Worm (Caenorhabditis elegans): Measurements from ENCODE around the gene dmsr-12.
A peak's percentile ranks its signal among the peaks of the same experiment; 100 is the strongest.

The dmsr-12 gene

DNA sequence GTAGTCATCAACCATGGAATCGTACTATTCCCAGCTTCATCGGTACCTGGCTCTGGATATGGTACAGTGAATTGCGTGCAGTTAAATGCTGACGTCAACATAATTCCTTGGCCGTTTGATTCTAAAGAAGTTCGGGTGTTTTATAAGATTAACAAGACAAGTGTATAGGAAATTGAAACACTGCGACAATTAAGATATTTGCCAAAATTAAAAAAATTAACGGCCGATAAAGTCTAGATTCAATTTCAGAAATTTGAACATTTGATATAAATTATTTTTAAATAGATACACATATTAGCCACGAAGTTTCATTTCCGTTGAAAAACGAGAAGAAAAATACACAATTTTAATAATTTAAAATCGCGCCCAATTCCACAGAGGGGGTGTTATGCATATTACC lies at the start of gene dmsr-12:
TSS of gene dmsr-12 (minus strand) at position 101 of the 400 bp plus-strand sequence.
- TF ChIP-seq nhr-76 (tag; optimal IDR thresholded peaks at IDR 0.05) (no peak), egl-27 (tag; optimal IDR thresholded peaks at IDR 0.05) (no peak), ceh-9 (tag; optimal IDR thresholded peaks at IDR 0.05) (no peak), aly-2 (tag; optimal IDR thresholded peaks at IDR 0.05) (no peak), ama-1 (optimal IDR thresholded peaks at IDR 0.05) (no peak), nhr-77 (tag; optimal IDR thresholded peaks at IDR 0.05) (no peak), jun-1 (tag; optimal IDR thresholded peaks at IDR 0.05) (no peak), egl-5 (tag; optimal IDR thresholded peaks at IDR 0.05) (no peak), daf-12 (tag; optimal IDR thresholded peaks at IDR 0.05) (no peak), unc-62 (GFP tag; optimal IDR thresholded peaks at IDR 0.05) (no peak), elt-3 (tag; optimal IDR thresholded peaks at IDR 0.05) (no peak), fkh-10 (GFP tag; optimal IDR thresholded peaks at IDR 0.05) (no peak), unc-39 (tag; optimal IDR thresholded peaks at IDR 0.05) (no peak), nhr-67 (tag; optimal IDR thresholded peaks at IDR 0.05) (no peak), ztf-11 (tag; optimal IDR thresholded peaks at IDR 0.05) (no peak)

DNA sequence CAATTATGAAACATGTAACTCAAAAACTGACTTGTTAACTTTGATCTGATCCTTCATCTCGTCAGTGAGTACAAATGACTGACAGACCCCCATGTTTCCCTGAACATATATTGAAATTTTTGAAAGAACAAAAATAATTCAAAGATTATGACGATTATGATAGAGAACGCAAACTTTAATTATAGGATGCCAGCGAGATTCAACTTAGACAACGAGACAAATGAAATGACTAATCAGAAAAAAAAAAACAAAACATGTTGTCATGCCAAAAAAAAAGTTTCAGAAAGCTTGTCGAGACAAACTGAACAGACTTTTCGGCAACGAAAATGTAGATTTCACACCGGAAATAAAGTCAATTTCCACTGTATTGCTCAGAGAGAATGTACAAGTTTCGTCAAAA lies 48.5 kb upstream of the dmsr-12 start, which contains the start of gene gpa-10:
TSS of gene gpa-10 (minus strand) at position 101 of the 400 bp plus-strand sequence.
- TF ChIP-seq R02D3.7 (tag; optimal IDR thresholded peaks at IDR 0.05) (no peak), nhr-12 (tag; optimal IDR thresholded peaks at IDR 0.05) (no peak), nhr-77 (tag; optimal IDR thresholded peaks at IDR 0.05) (no peak), nfya-1 (tag; optimal IDR thresholded peaks at IDR 0.05; ENCODE audit: insufficient read depth) (no peak), elt-2 (tag; optimal IDR thresholded peaks at IDR 0.05) (no peak), mdl-1 (tag; optimal IDR thresholded peaks at IDR 0.05) (no peak), zag-1 (tag; optimal IDR thresholded peaks at IDR 0.05) (no peak), ztf-11 (tag; optimal IDR thresholded peaks at IDR 0.05) (no peak), nhr-25 (tag; optimal IDR thresholded peaks at IDR 0.05) (no peak), nhr-67 (tag; optimal IDR thresholded peaks at IDR 0.05) (no peak), egl-27 (tag; optimal IDR thresholded peaks at IDR 0.05) (no peak), nhr-23 (tag; optimal IDR thresholded peaks at IDR 0.05) (no peak)

DNA sequence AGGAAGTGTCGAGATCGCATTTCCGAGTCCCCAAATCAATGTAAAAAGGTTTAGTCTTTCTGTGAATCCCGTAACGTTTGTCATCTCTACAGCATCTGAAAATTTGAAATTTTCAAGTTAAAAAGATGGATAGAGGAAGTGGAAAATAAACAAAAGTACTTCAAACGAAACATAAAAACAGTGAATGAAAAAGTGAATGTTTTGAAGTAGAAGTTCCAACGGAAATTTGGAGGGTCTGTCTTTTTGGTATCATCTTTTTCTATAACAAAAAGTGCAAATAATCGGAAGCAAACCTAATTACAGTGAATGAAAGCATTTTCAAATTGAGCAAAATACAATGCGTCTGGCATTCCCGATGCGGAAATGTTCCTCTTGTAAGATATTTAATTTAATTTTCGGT lies 40.3 kb upstream of the dmsr-12 start, which contains the start of gene lgc-54:
TSS of gene lgc-54 (minus strand) at position 101 of the 400 bp plus-strand sequence.
- no peak for TF ChIP-seq skn-1 (tag; optimal IDR thresholded peaks at IDR 0.05)
- no peak for TF ChIP-seq nhr-67 (tag; optimal IDR thresholded peaks at IDR 0.05)
- no peak for TF ChIP-seq nfya-1 (tag; optimal IDR thresholded peaks at IDR 0.05; ENCODE audit: insufficient read depth)
- TF ChIP-seq nhr-28 (tag; optimal IDR thresholded peaks at IDR 0.05) = no peak
- TF ChIP-seq nhr-43 (tag; optimal IDR thresholded peaks at IDR 0.05; ENCODE audit: poor library complexity, severe bottlenecking) = no peak

DNA sequence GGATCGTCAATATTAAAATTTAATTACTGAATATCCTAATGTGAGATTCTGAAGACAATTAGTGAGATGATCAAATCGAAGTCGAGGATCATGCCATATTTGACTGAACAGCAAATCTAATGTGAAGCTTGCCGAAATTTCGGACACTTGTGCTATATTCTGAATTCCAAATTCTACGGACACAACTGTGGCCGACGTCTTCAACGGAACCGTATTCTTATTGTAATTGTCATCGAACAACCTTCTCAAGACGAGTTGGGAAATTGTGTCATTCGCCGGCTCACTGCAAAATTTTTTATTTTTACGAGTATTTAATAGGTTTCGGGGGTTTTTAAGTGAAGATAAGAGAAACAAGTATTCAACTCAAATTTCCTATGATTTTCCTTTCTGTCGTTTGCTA lies 36.2 kb upstream of the dmsr-12 start, which contains the start of gene T15B7.1:
TSS of gene T15B7.1 (plus strand) at position 301 of the 400 bp plus-strand sequence.
- TF ChIP-seq snpc-4 (tag; optimal IDR thresholded peaks at IDR 0.05) = no peak
- no peak for TF ChIP-seq nfya-1 (tag; optimal IDR thresholded peaks at IDR 0.05; ENCODE audit: insufficient read depth)
- no peak for TF ChIP-seq nhr-77 (tag; optimal IDR thresholded peaks at IDR 0.05)
- no peak for TF ChIP-seq sea-2 (GFP tag; optimal IDR thresholded peaks at IDR 0.05)
- no peak for TF ChIP-seq nhr-12 (tag; optimal IDR thresholded peaks at IDR 0.05)
- no peak for TF ChIP-seq nhr-28 (tag; optimal IDR thresholded peaks at IDR 0.05)
- no peak for TF ChIP-seq nhr-23 (tag; optimal IDR thresholded peaks at IDR 0.05)
- TF ChIP-seq zag-1 (tag; optimal IDR thresholded peaks at IDR 0.05) = no peak
- TF ChIP-seq ztf-11 (tag; optimal IDR thresholded peaks at IDR 0.05) = no peak
- TF ChIP-seq ama-1 (optimal IDR thresholded peaks at IDR 0.05) = no peak
- no peak for TF ChIP-seq nhr-76 (tag; optimal IDR thresholded peaks at IDR 0.05)
- TF ChIP-seq R02D3.7 (tag; optimal IDR thresholded peaks at IDR 0.05) = no peak
- no peak for TF ChIP-seq fkh-2 (tag; optimal IDR thresholded peaks at IDR 0.05)
- no peak for TF ChIP-seq skn-1 (tag; optimal IDR thresholded peaks at IDR 0.05)
- TF ChIP-seq tbx-2 (tag; optimal IDR thresholded peaks at IDR 0.05) = no peak
- TF ChIP-seq eor-1 (tag; optimal IDR thresholded peaks at IDR 0.05) = no peak
- TF ChIP-seq ceh-16 (tag; optimal IDR thresholded peaks at IDR 0.05) = no peak
- no peak for TF ChIP-seq egl-5 (tag; optimal IDR thresholded peaks at IDR 0.05)
- no peak for TF ChIP-seq jun-1 (tag; optimal IDR thresholded peaks at IDR 0.05)

DNA sequence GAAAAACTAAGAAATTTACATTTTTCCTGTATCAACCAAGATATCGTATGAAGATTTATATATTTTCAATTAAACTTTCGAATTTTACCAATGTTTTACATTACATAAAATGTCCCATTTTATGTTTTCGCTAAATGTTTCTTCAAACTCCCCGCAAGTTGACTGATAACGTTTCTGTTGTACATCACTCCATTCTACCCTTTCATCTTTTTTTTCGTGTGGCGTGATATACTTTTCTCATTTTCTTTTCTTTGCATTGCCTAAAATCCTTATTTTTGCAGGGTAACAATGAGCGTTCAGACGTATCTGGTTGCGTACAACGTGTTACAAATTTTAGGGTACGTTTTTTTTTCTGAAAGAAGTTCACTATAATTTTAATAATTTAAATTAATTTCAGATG lies 32.8 kb upstream of the dmsr-12 start, which contains the start of gene hpo-8:
TSS of gene hpo-8 (plus strand) at position 282 of the 400 bp plus-strand sequence.
- peak; percentile 3 for TF ChIP-seq pqm-1 (tag; optimal IDR thresholded peaks at IDR 0.05)
- no peak for TF ChIP-seq nhr-76 (tag; optimal IDR thresholded peaks at IDR 0.05)
- TF ChIP-seq mdl-1 (tag; optimal IDR thresholded peaks at IDR 0.05) = no peak
- TF ChIP-seq R02D3.7 (tag; optimal IDR thresholded peaks at IDR 0.05) = no peak
- TF ChIP-seq elt-2 (tag; optimal IDR thresholded peaks at IDR 0.05) = peak; percentile 32
- no peak for TF ChIP-seq lin-15B (tag; optimal IDR thresholded peaks at IDR 0.05)
- TF ChIP-seq fkh-10 (GFP tag; optimal IDR thresholded peaks at IDR 0.05) = no peak
- no peak for TF ChIP-seq nhr-12 (tag; optimal IDR thresholded peaks at IDR 0.05)
- TF ChIP-seq ztf-4 (tag; optimal IDR thresholded peaks at IDR 0.05) = no peak
- TF ChIP-seq nhr-28 (tag; optimal IDR thresholded peaks at IDR 0.05) = no peak

All from whole organism, L3 larva.